Worm (Caenorhabditis elegans): ENCODE results near the gene top-2.

DNA sequence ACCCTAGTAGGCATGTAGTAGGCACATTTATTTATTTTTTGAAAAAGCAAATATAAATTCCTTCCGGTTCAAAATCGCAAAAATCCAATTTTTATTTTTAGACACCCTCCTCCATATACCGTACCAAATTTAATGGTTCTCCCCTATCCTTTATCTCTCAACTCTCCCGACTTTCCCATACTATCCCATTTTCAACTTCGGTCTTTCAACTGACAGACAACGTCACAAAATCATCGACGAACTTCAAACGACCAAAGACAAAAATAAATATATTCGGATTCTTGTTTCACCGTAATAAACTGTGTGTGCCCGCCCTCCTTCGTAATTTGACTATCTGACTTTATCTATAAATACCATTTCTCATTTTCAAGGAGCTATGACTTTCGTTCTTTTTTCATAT, 39.7 kb upstream of the top-2 start, which contains the start of gene T27D12.6:
- TF ChIP-seq hlh-13 (GFP tag; optimal IDR thresholded peaks at IDR 0.05) (no peak), pag-3 (tag; optimal IDR thresholded peaks at IDR 0.05; ENCODE audit: borderline replicate concordance) (no peak), nfya-1 (tag; optimal IDR thresholded peaks at IDR 0.05) (no peak), dmd-4 (tag; optimal IDR thresholded peaks at IDR 0.05; ENCODE audit: borderline replicate concordance) (no peak), ceh-45 (GFP tag; IDR thresholded peaks at IDR 0.05) (no peak), rnt-1 (tag; optimal IDR thresholded peaks at IDR 0.05) (no peak), nhr-11 (tag; optimal IDR thresholded peaks at IDR 0.05) (no peak), mec-3 (tag; optimal IDR thresholded peaks at IDR 0.05; ENCODE audit: borderline replicate concordance) (no peak), ceh-22 (tag; optimal IDR thresholded peaks at IDR 0.05) (no peak), hlh-6 (tag; optimal IDR thresholded peaks at IDR 0.05) (no peak), syd-9 (tag; optimal IDR thresholded peaks at IDR 0.05) (no peak), ama-1 (optimal IDR thresholded peaks at IDR 0.05) (no peak), fkh-10 (GFP tag; optimal IDR thresholded peaks at IDR 0.05) (no peak), sox-2 (GFP tag; IDR thresholded peaks at IDR 0.05) (no peak)

Data from whole organism, late embryonic.